Worm (Caenorhabditis elegans): ENCODE measurements around the gene Y45F10C.2.
"Not testable (repeated sequence)": the region's sequence is repeated elsewhere in the genome, so short reads cannot be mapped to it uniquely, and the experiment has no call there.

The Y45F10C.2 gene

ce11 chrIV:13665073-13665472 is 2.6 kb upstream of the Y45F10C.2 start:
- TF ChIP-seq unc-55 (GFP tag; optimal IDR thresholded peaks at IDR 0.05) (no peak), ceh-48 (tag; optimal IDR thresholded peaks at IDR 0.05) (no peak), gmeb-2 (tag; optimal IDR thresholded peaks at IDR 0.05) (no peak), Y22D7AL.16 (tag; optimal IDR thresholded peaks at IDR 0.05) (no peak)

DNA sequence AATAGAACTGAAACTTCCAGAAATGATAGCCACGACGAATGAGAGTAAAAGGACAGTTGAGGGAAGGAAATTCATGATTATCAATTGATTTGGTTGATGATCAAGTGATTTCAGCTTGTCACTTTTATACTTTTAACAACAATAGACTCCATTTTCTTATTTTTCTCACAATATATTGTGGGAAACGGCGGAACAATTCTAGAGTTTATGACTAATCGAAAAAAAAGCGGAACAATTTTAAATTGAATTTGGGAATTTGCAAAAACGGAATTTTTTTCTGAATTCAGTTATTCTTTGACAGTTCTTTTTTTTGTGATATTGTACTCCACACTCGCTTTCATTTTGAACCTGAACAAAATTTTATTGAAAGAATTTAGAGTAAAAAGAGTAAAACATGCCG is 1.6 kb upstream of the Y45F10C.2 start, which contains the start of gene Y45F10C.4:
TSS of gene Y45F10C.4 (minus strand) at position 101 of the 400 bp plus-strand sequence.
- TF ChIP-seq ceh-24 (tag; optimal IDR thresholded peaks at IDR 0.05) (no peak), mec-3 (tag; optimal IDR thresholded peaks at IDR 0.05; ENCODE audit: borderline replicate concordance) (no peak), ceh-45 (GFP tag; IDR thresholded peaks at IDR 0.05) (no peak), hlh-15 (tag; optimal IDR thresholded peaks at IDR 0.05) (no peak), pha-4 (tag; optimal IDR thresholded peaks at IDR 0.05) (no peak)

DNA sequence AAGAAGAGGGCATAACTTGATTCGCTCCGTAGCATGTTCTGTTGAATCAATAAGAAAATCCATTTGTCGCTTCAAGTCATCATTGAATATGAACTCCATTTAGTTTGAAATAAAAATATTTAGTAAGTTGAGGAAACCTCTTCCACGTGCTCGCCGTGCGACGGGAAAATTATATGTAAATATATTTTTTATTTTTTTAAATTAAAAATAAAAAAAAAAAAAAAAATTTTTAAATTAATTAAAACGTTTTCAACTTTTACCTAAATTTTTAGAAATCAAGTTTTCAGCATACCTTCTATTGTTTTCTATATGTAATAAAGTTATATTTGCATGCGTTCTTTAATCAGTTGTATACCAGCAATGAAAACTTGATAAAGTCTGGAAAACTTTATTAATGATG is 3.0 kb downstream of the Y45F10C.2 start, which contains the start of gene Y45F10C.1:
TSS of gene Y45F10C.1 (minus strand) at position 101 of the 400 bp plus-strand sequence.
- not testable (repeated sequence) for TF ChIP-seq sox-2 (GFP tag; IDR thresholded peaks at IDR 0.05); nhr-232 (tag; optimal IDR thresholded peaks at IDR 0.05); pag-3 (tag; optimal IDR thresholded peaks at IDR 0.05; ENCODE audit: borderline replicate concordance)

ce11 chrIV:13652023-13652422 is 10.4 kb downstream of the Y45F10C.2 start, which contains the start of gene Y45F10C.6:
Y45F10C.6 (plus strand) TSS chrIV:13652323.
- not testable (repeated sequence) for TF ChIP-seq C38D4.7 (GFP tag; optimal IDR thresholded peaks at IDR 0.05); hlh-8 (tag; optimal IDR thresholded peaks at IDR 0.05); ztf-16 (tag; optimal IDR thresholded peaks at IDR 0.05)

- not testable (repeated sequence) for TF ChIP-seq sox-4, ceh-2, hlh-8 (tag; optimal IDR thresholded peaks at IDR 0.05)
Observed at ce11 chrIV:13651411-13651810, 11.1 kb downstream of the Y45F10C.2 start, which contains the start of gene C08F11.12. C08F11.12 (minus strand) TSS chrIV:13651511.

DNA sequence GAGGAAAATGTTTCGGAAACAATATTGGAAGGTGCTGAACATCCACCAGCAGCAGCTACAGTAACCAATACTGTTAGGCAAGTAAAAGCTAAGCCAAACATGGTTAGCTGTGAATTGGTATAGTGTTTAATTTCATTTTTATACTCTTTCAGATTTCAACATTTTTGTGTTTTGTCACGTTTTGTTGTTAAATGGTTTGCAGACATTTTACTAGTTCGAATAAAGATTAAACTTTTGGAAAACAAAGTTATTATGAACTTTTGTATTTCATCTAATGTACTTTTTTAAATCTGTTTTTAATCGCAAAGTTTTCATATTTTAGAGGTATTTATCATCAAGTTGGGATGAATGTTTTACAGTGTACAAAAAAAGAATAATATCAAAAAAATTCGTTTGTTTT is 12.2 kb downstream of the Y45F10C.2 start, which contains the start of gene C08F11.17:
TSS of gene C08F11.17 (minus strand) at position 101 of the 400 bp plus-strand sequence.
- TF ChIP-seq ref-2 (tag; optimal IDR thresholded peaks at IDR 0.05) = no peak
- no peak for TF ChIP-seq pat-9 (tag; optimal IDR thresholded peaks at IDR 0.05)
- TF ChIP-seq T23F11.4 (GFP tag; optimal IDR thresholded peaks at IDR 0.05) = no peak
- TF ChIP-seq ceh-31 (tag; optimal IDR thresholded peaks at IDR 0.05) = no peak
- no peak for TF ChIP-seq ttx-3 (tag; optimal IDR thresholded peaks at IDR 0.05)
- TF ChIP-seq K09A11.1 (tag; optimal IDR thresholded peaks at IDR 0.05; ENCODE audit: insufficient read depth) = no peak
- no peak for TF ChIP-seq hlh-13 (GFP tag; optimal IDR thresholded peaks at IDR 0.05)
- TF ChIP-seq unc-55 (GFP tag; optimal IDR thresholded peaks at IDR 0.05) = no peak
- TF ChIP-seq elt-2 (tag; optimal IDR thresholded peaks at IDR 0.05) = no peak
- no peak for TF ChIP-seq nfya-1 (tag; optimal IDR thresholded peaks at IDR 0.05)
- TF ChIP-seq nhr-232 (tag; optimal IDR thresholded peaks at IDR 0.05) = no peak
- TF ChIP-seq ceh-18 (tag; optimal IDR thresholded peaks at IDR 0.05) = no peak
- no peak for TF ChIP-seq hlh-6 (tag; optimal IDR thresholded peaks at IDR 0.05)
- TF ChIP-seq fkh-6 (tag; optimal IDR thresholded peaks at IDR 0.05) = no peak
- no peak for TF ChIP-seq C38D4.7 (GFP tag; optimal IDR thresholded peaks at IDR 0.05)
- TF ChIP-seq ceh-24 (tag; optimal IDR thresholded peaks at IDR 0.05) = no peak
- TF ChIP-seq pros-1 (tag; optimal IDR thresholded peaks at IDR 0.05) = no peak
